Worm (Caenorhabditis elegans) whole organism, L3 larva: ENCODE results near the gene try-4.

Experiments used
- R02D3.7 ChIP-seq: fragments of 150-350 bp; optimal IDR thresholded peaks from 2 replicates; lab custom pipeline; 2014; ENCODE audit warnings: missing biosample characterization, missing genetic modification characterization
- ZK546.5 ChIP-seq: sonication (generic microtip); optimal IDR thresholded peaks from 2 replicates; lab custom pipeline; 2017; ENCODE audit warnings: missing biosample characterization, missing genetic modification characterization
- aly-2 ChIP-seq: fragments of 150-350 bp; optimal IDR thresholded peaks from 2 replicates; lab custom pipeline; 2014; ENCODE audit warnings: missing biosample characterization, missing genetic modification characterization
- ceh-16 ChIP-seq: sonication (generic microtip); optimal IDR thresholded peaks from 2 replicates; lab custom pipeline; 2017; ENCODE audit warnings: missing biosample characterization, missing genetic modification characterization
- ceh-28 ChIP-seq: fragments of 150-350 bp; optimal IDR thresholded peaks from 2 replicates; lab custom pipeline; 2014; ENCODE audit warnings: missing biosample characterization, missing genetic modification reagents, missing genetic modification characterization
- egl-27 ChIP-seq: sonication (generic microtip); optimal IDR thresholded peaks from 4 replicates; lab custom pipeline; 2017; ENCODE audit warnings: missing biosample characterization, missing genetic modification reagents, missing genetic modification characterization
- egl-5 ChIP-seq: fragments of 150-350 bp; optimal IDR thresholded peaks from 2 replicates; lab custom pipeline; 2017; ENCODE audit warnings: missing biosample characterization, missing genetic modification reagents, missing genetic modification characterization, inconsistent platforms
- elt-2 ChIP-seq: sonication (generic microtip); optimal IDR thresholded peaks from 2 replicates; lab custom pipeline; 2016; ENCODE audit warnings: missing genetic modification reagents, mild to moderate bottlenecking, missing genetic modification characterization, missing compliant biosample characterization
- elt-3 ChIP-seq, 3 experiments: fragments of 150-350 bp in 1 of 3; sonication (generic microtip) in 2 of 3; optimal IDR thresholded peaks; 2 replicates in 2 of 3; 4 replicates in 1 of 3; lab custom pipeline; 2014 to 2017; ENCODE audit warnings: missing biosample characterization in 3 of 3, missing genetic modification characterization in 3 of 3
- eor-1 ChIP-seq, 2 experiments: fragments of 150-350 bp; optimal IDR thresholded peaks; 2 replicates each; lab custom pipeline; 2014 to 2018; ENCODE audit warnings: missing biosample characterization in 2 of 2, missing genetic modification characterization in 2 of 2
- fkh-2 ChIP-seq: fragments of 150-350 bp; optimal IDR thresholded peaks from 2 replicates; lab custom pipeline; 2014; ENCODE audit warnings: missing biosample characterization, missing genetic modification reagents, missing genetic modification characterization
- fos-1 ChIP-seq: fragments of 150-350 bp; optimal IDR thresholded peaks from 2 replicates; lab custom pipeline; 2014; ENCODE audit warnings: missing biosample characterization, missing genetic modification characterization
- hmg-11 ChIP-seq: sonication (generic microtip); optimal IDR thresholded peaks from 2 replicates; lab custom pipeline; 2016; ENCODE audit warnings: missing genetic modification characterization, missing compliant biosample characterization
- jun-1 ChIP-seq: fragments of 150-350 bp; optimal IDR thresholded peaks from 2 replicates; lab custom pipeline; 2014; ENCODE audit warnings: missing biosample characterization, missing genetic modification reagents, missing genetic modification characterization
- lin-15B ChIP-seq: fragments of 150-350 bp; optimal IDR thresholded peaks from 2 replicates; lab custom pipeline; 2014; ENCODE audit warnings: missing biosample characterization, missing genetic modification characterization
- lin-39 ChIP-seq: fragments of 150-350 bp; optimal IDR thresholded peaks from 2 replicates; lab custom pipeline; 2018; ENCODE audit warnings: missing biosample characterization, missing genetic modification reagents, missing genetic modification characterization
- lsy-12 ChIP-seq: sonication (generic microtip); optimal IDR thresholded peaks from 2 replicates; lab custom pipeline; 2016; ENCODE audit warnings: mild to moderate bottlenecking, missing genetic modification characterization, missing compliant biosample characterization
- nfya-1 ChIP-seq: sonication (generic microtip); optimal IDR thresholded peaks from 2 replicates; lab custom pipeline; 2017; ENCODE audit warnings: missing genetic modification characterization, mild to moderate bottlenecking, missing compliant biosample characterization, antibody characterized with exemption, moderate library complexity; ENCODE audit not compliant: insufficient read depth
- nhr-12 ChIP-seq: fragments of 150-350 bp; optimal IDR thresholded peaks from 2 replicates; lab custom pipeline; 2014; ENCODE audit warnings: missing biosample characterization, missing genetic modification characterization
- nhr-23 ChIP-seq: fragments of 150-350 bp; optimal IDR thresholded peaks from 2 replicates; lab custom pipeline; 2014; ENCODE audit warnings: missing biosample characterization, missing genetic modification reagents, missing genetic modification characterization
- nhr-25 ChIP-seq: sonication (generic microtip); optimal IDR thresholded peaks from 2 replicates; lab custom pipeline; 2017; ENCODE audit warnings: missing biosample characterization, missing genetic modification characterization
- nhr-28 ChIP-seq: fragments of 150-350 bp; optimal IDR thresholded peaks from 2 replicates; lab custom pipeline; 2014; ENCODE audit warnings: missing biosample characterization, missing genetic modification characterization
- nhr-43 ChIP-seq: sonication (generic microtip); optimal IDR thresholded peaks from 2 replicates; lab custom pipeline; 2016; ENCODE audit warnings: mild to moderate bottlenecking, missing genetic modification characterization, missing compliant biosample characterization; ENCODE audit not compliant: poor library complexity, severe bottlenecking
- nhr-67 ChIP-seq: fragments of 150-350 bp; optimal IDR thresholded peaks from 2 replicates; lab custom pipeline; 2014; ENCODE audit warnings: missing biosample characterization, missing genetic modification characterization
- nhr-76 ChIP-seq: fragments of 150-350 bp; sonication (generic microtip); optimal IDR thresholded peaks from 5 replicates; lab custom pipeline; 2014; ENCODE audit warnings: missing biosample characterization, missing genetic modification characterization
- nhr-77 ChIP-seq: fragments of 150-350 bp; optimal IDR thresholded peaks from 2 replicates; lab custom pipeline; 2014; ENCODE audit warnings: missing biosample characterization, missing genetic modification characterization
- pha-4 ChIP-seq: fragments of 150-350 bp; optimal IDR thresholded peaks from 2 replicates; lab custom pipeline; 2014; ENCODE audit warnings: missing biosample characterization, missing genetic modification reagents, missing genetic modification characterization
- pqm-1 ChIP-seq: fragments of 150-350 bp; optimal IDR thresholded peaks from 2 replicates; lab custom pipeline; 2017; ENCODE audit warnings: missing biosample characterization, missing genetic modification characterization, inconsistent platforms
- sea-2 ChIP-seq: fragments of 150-350 bp; sonication (generic microtip); optimal IDR thresholded peaks from 4 replicates; lab custom pipeline; 2014; ENCODE audit warnings: missing biosample characterization, missing genetic modification reagents, missing genetic modification characterization
- snpc-4 ChIP-seq: fragments of 150-350 bp; optimal IDR thresholded peaks from 2 replicates; lab custom pipeline; 2014; ENCODE audit warnings: missing biosample characterization, missing genetic modification characterization
- unc-39 ChIP-seq: sonication (generic microtip); optimal IDR thresholded peaks from 4 replicates; lab custom pipeline; 2017; ENCODE audit warnings: missing biosample characterization, missing genetic modification characterization
- unc-62 ChIP-seq: fragments of 150-350 bp; sonication (generic microtip); optimal IDR thresholded peaks from 4 replicates; lab custom pipeline; 2014; ENCODE audit warnings: missing biosample characterization, missing genetic modification reagents, missing genetic modification characterization
- ztf-4 ChIP-seq: fragments of 150-350 bp; optimal IDR thresholded peaks from 2 replicates; lab custom pipeline; 2014; ENCODE audit warnings: missing biosample characterization, missing genetic modification characterization

The try-4 gene

DNA sequence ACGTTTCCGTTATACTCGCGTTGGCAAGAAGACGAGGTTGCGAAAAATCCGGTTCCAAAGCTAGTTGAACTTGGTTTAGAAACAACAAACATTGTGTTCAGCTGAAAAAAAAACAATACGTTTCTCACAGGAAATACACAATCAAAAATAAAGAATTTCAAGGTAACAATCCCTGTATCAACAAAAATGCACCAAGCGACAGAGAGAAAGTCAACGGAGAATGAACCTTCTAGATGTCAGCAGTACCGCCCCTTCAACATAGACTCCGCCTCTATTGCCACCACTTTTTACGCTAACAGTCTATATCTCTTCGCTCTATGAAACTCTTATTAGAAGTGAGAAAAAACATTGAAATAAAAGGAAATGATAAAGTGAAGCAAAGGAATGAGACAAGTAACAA, 7.4 kb upstream of the try-4 start, which contains the start of gene F31D4.8:
F31D4.8 (minus strand) TSS at position 101 of the 400 bp plus-strand sequence.
- TF ChIP-seq pha-4, result peak; percentile 8
- TF ChIP-seq sea-2 (GFP tag; lab: Kevin White, UChicago), result no peak

DNA sequence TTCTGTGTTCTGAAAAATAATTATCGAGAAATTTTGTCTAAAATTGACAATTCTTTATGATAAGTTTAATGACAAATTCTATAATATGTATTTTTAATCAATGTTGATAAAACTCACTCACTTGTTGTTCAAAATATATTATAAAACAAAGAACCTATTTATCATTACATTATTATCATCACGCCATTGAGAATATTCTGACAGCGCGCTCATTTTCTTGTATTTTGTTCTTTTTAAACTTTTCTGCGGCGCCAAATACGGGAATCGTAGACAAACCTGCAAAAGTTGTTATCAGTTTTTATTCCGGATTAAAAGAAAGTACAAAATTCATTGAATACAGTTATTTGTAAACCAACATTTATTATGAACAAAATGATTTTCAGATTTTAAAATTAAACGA, 5.5 kb upstream of the try-4 start:
- no peak for TF ChIP-seq pha-4
- no peak for TF ChIP-seq nhr-77 (tag; lab: Kevin White, UChicago)
- peak; percentile 81 for TF ChIP-seq elt-2 (tag; lab: Kevin White, UChicago)
- peak; percentile 39 for TF ChIP-seq pqm-1 (tag; lab: Kevin White, UChicago)
- TF ChIP-seq nhr-43 (tag; lab: Kevin White, UChicago), result no peak
- no peak for TF ChIP-seq lsy-12 (tag; lab: Kevin White, UChicago)
- TF ChIP-seq eor-1 (tag; optimal IDR thresholded peaks at IDR 0.05; lab: Kevin White, UChicago), result no peak
- no peak for TF ChIP-seq ceh-16
- no peak for TF ChIP-seq unc-39
- TF ChIP-seq fos-1 (tag; lab: Kevin White, UChicago), result no peak
- TF ChIP-seq R02D3.7 (tag; lab: Kevin White, UChicago), result no peak
- TF ChIP-seq elt-3 (tag; optimal IDR thresholded peaks at IDR 0.05; lab: Kevin White, UChicago), result no peak
- no peak for TF ChIP-seq snpc-4
- TF ChIP-seq egl-5 (tag; lab: Kevin White, UChicago), result no peak
- TF ChIP-seq jun-1 (tag; lab: Kevin White, UChicago), result no peak
- no peak for TF ChIP-seq unc-62 (GFP tag; lab: Kevin White, UChicago)
- no peak for TF ChIP-seq hmg-11 (tag; lab: Kevin White, UChicago)

DNA sequence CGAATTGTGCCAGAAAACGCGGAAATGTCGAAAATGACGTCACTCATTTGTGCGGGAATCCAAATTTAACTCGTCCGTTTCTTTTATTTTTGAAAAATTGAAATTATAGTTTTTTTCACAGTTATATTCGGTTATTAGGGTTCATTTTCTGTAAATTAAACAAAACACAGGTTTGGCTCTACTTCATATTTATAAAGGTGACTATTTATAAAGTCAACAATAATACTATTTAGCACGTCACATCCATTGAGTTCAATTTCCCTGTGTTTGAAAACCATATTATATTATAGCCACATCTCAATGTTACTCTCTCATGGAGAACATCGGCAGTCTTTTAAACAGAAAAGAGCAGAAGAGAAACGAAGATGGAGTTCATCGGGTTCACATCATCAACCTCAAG, 1.7 kb upstream of the try-4 start, which contains the start of gene twk-35:
twk-35 (plus strand) TSS at position 301 of the 400 bp plus-strand sequence.
- TF ChIP-seq pha-4 (no peak), unc-62 (GFP tag; lab: Kevin White, UChicago) (no peak), nhr-25 (tag; lab: Kevin White, UChicago) (no peak), nhr-28 (tag; lab: Kevin White, UChicago) (no peak), fkh-2 (tag; lab: Kevin White, UChicago) (no peak), snpc-4 (no peak), lin-15B (tag; lab: Kevin White, UChicago) (no peak), nhr-67 (tag; lab: Kevin White, UChicago) (no peak), sea-2 (GFP tag; lab: Kevin White, UChicago) (no peak), aly-2 (tag; lab: Kevin White, UChicago) (no peak), nhr-76 (tag; lab: Kevin White, UChicago) (no peak), ZK546.5 (tag; lab: Kevin White, UChicago) (no peak), lsy-12 (tag; lab: Kevin White, UChicago) (no peak), ztf-4 (tag; lab: Kevin White, UChicago) (no peak), nhr-23 (tag; lab: Kevin White, UChicago) (no peak), elt-3 (tag; optimal IDR thresholded peaks at IDR 0.05; lab: Kevin White, UChicago) (no peak), fos-1 (tag; lab: Kevin White, UChicago) (no peak), nhr-43 (tag; lab: Kevin White, UChicago) (no peak), ceh-28 (tag; lab: Kevin White, UChicago) (no peak)

DNA sequence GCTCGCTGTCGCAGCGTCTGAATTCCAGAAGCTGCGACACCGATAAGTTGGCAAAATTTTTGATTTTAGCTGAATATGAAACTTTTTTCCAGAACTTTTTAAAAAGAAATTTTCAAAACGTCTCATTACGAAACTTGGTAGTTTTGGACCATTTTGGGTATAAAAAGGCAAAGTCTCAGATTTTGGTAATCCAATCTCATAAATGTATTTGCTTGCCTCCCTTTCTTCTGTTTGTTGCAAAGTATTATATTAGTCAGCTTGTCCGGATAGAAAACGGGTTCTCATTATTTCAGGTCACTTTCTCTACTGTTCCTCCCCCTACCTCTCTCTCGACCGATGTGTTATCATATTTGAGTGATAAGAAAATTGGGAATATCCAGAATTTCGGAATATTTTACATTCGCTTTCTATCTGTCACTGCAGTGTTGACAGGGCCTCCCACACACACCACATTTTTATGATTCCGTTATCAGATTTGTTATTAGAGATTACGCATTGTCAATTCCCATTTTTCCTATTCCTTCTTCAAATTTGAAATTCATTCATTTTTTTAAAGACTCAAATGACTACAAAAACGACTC, 7.3 kb downstream of the try-4 start, which contains the start of gene F31D4.5:
F31D4.5 (plus strand) TSS at position 491 of the 581 bp plus-strand sequence.
- TF ChIP-seq elt-2 (tag; lab: Kevin White, UChicago), result peak; percentile 44
- no peak for TF ChIP-seq nhr-12 (tag; lab: Kevin White, UChicago)

DNA sequence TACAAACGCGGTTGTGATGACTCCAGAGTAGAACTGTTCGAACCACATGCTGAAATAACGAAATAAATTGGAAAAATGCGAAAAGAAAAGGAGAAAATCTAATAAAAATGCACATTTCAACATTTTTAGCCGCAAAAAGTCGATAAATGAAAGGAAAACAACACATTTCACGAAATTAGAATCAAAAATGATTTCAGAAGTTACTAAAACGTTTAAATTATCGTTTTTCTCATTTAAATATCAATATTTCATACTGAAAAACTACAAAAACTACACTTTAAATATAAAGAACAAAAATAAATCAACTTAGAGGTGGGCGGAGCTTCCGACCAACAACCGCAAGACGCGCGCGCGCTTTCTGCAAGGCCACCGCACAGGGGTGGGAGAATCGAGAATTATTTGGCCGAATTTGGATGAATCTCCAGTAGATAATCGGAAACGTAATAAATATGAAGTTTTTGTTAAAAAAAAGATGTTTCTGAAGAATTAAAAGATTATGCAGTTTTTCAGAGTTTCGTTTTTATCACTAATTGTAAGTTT, 9.0 kb downstream of the try-4 start, which contains the start of gene ndua-1:
ndua-1 (minus strand) TSS at position 51 of the 540 bp plus-strand sequence.
- TF ChIP-seq aly-2 (tag; lab: Kevin White, UChicago), result no peak
- TF ChIP-seq egl-27 (tag; lab: Kevin White, UChicago), result no peak
- peak; percentile 59 for TF ChIP-seq nfya-1 (tag; lab: Kevin White, UChicago)
- TF ChIP-seq nhr-23 (tag; lab: Kevin White, UChicago), result peak; percentile 52
- TF ChIP-seq fos-1 (tag; lab: Kevin White, UChicago), result no peak
- TF ChIP-seq lin-39 (tag; lab: Kevin White, UChicago), result peak; percentile 13
- peak; percentile 65 for TF ChIP-seq nhr-43 (tag; lab: Kevin White, UChicago)
- peak; percentile 85 for TF ChIP-seq hmg-11 (tag; lab: Kevin White, UChicago)
- TF ChIP-seq snpc-4, result peak; percentile 45
